Fruit fly (Drosophila melanogaster): Measurements from ENCODE around the gene CG42713.

The CG42713 gene

DNA sequence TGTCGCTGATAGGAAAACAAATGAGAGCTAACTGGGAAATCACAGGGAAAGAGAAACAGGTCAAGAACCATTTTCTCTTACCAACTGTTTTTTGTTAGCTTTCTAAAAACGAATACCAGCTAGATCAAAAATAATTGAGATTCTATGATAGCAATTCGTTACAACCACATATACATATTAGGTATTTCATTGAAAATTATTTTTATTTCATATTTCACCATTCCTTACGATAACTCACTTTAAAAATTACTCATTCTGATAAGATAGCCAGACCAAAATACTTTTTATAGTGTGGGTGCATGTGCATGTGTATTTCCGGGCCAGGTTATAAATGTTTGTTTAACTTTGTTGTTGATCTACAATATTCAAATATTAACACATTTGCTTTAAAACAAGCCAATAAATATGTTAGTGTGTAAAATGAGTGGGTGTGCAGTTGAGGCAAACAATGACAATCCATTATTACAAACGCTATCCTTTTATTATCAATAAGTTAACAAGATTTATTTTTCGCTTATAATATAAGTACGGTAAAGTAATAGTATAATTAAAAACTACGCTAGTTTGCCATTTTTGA is 46.7 kb downstream of the CG42713 start (continued):
- TF ChIP-seq emc (GFP tag; optimal IDR thresholded peaks at IDR 0.05) (no peak), CG17568 (GFP tag; optimal IDR thresholded peaks at IDR 0.05) (peak; percentile 59), CG5245 (GFP tag; optimal IDR thresholded peaks at IDR 0.05) (no peak), Dp (GFP tag; optimal IDR thresholded peaks at IDR 0.05) (no peak), Aef1 (GFP tag; IDR thresholded peaks at IDR 0.05) (no peak), jing (GFP tag; optimal IDR thresholded peaks at IDR 0.05) (no peak), CG14965 (GFP tag; optimal IDR thresholded peaks at IDR 0.05; ENCODE audit: borderline replicate concordance) (no peak), HLH4C (GFP tag; IDR thresholded peaks at IDR 0.05; ENCODE audit: partially characterized antibody) (no peak), Ssrp (tag; optimal IDR thresholded peaks at IDR 0.05) (no peak), ttk (GFP tag; IDR thresholded peaks at IDR 0.05) (no peak), fd64A (GFP tag; optimal IDR thresholded peaks at IDR 0.05) (peak; percentile 48), fd3F (GFP tag; optimal IDR thresholded peaks at IDR 0.05) (peak; percentile 47), CG11085 (GFP tag; IDR thresholded peaks at IDR 0.05) (no peak), Dbx (GFP tag; IDR thresholded peaks at IDR 0.05) (no peak), CG8944 (GFP tag; optimal IDR thresholded peaks at IDR 0.05) (no peak), CG10654 (GFP tag; optimal IDR thresholded peaks at IDR 0.05) (no peak), Hey (tag; optimal IDR thresholded peaks at IDR 0.05) (no peak), cato (GFP tag; optimal IDR thresholded peaks at IDR 0.05; ENCODE audit: borderline replicate concordance) (no peak), CG13424 (tag; optimal IDR thresholded peaks at IDR 0.05) (peak; percentile 25), CG12071 (GFP tag; optimal IDR thresholded peaks at IDR 0.05) (peak; percentile 44), chinmo (GFP tag; IDR thresholded peaks at IDR 0.05; ENCODE audit: partially characterized antibody) (no peak), CG14441 (GFP tag; IDR thresholded peaks at IDR 0.05) (no peak), CG31388 (GFP tag; optimal IDR thresholded peaks at IDR 0.05) (no peak), CG4707 (GFP tag; optimal IDR thresholded peaks at IDR 0.05) (peak; percentile 16), gro (GFP tag; optimal IDR thresholded peaks at IDR 0.05) (no peak), CG3847 (GFP tag; IDR thresholded peaks at IDR 0.05) (no peak), CG11398 (GFP tag; optimal IDR thresholded peaks at IDR 0.05) (no peak), CG13296 (GFP tag; optimal IDR thresholded peaks at IDR 0.05) (peak; percentile 54), ewg (GFP tag; optimal IDR thresholded peaks at IDR 0.05) (no peak), Nf-YB (GFP tag; optimal IDR thresholded peaks at IDR 0.05) (no peak), HLH3B (GFP tag; IDR thresholded peaks at IDR 0.05) (no peak; the same call in 1 of the 2 replicates), D19B (GFP tag; optimal IDR thresholded peaks at IDR 0.05) (no peak), Lpt (GFP tag; optimal IDR thresholded peaks at IDR 0.05) (no peak), CG17361 (GFP tag; IDR thresholded peaks at IDR 0.05) (no peak), gem (tag; optimal IDR thresholded peaks at IDR 0.05) (peak; percentile 2), caup (GFP tag; optimal IDR thresholded peaks at IDR 0.05; ENCODE audit: severe bottlenecking) (peak; percentile 35), slbo (GFP tag; IDR thresholded peaks at IDR 0.05) (no peak), Oli (tag; optimal IDR thresholded peaks at IDR 0.05) (no peak), sd (tag; optimal IDR thresholded peaks at IDR 0.05) (peak; percentile 22), Sox102F (GFP tag; optimal IDR thresholded peaks at IDR 0.05) (no peak), CG7963 (GFP tag; IDR thresholded peaks at IDR 0.05; ENCODE audit: partially characterized antibody) (no peak), maf-S (GFP tag; optimal IDR thresholded peaks at IDR 0.05) (no peak), dmrt11E (tag; optimal IDR thresholded peaks at IDR 0.05) (no peak), sens (GFP tag) (peak; percentile 58), wor (GFP tag; IDR thresholded peaks at IDR 0.05) (no peak), CG10274 (GFP tag; optimal IDR thresholded peaks at IDR 0.05) (no peak), Asciz (GFP tag; optimal IDR thresholded peaks at IDR 0.05) (peak; percentile 67), Bgb (GFP tag; IDR thresholded peaks at IDR 0.05; ENCODE audit: partially characterized antibody) (no peak), CG7987 (GFP tag; optimal IDR thresholded peaks at IDR 0.05) (peak; percentile 6), sim (GFP tag; IDR thresholded peaks at IDR 0.05) (no peak)

Measured in whole organism, embryonic.